Fruit fly (Drosophila melanogaster) whole organism, pupa: Measurements from ENCODE around the gene CG15422.

Experiments used
- CG10348 ChIP-seq: fragments of 200-800 bp; sonication (Bioruptor generic); IDR thresholded peaks from 2 replicates; pipeline ENCODE4 v1.3.6; 2022; ENCODE audit warnings: missing biosample characterization, missing genetic modification characterization
- CG12605 ChIP-seq: fragments of 200-800 bp; sonication (Bioruptor generic); IDR thresholded peaks from 2 replicates; pipeline ENCODE4 v1.3.6; 2022; ENCODE audit warnings: missing biosample characterization, missing genetic modification characterization
- CG13204 ChIP-seq: fragments of 200-800 bp; sonication (Bioruptor generic); optimal IDR thresholded peaks from 2 replicates; lab custom pipeline; 2018; ENCODE audit warnings: missing biosample characterization, mild to moderate bottlenecking, missing genetic modification characterization, moderate library complexity
- CG14655 ChIP-seq: fragments of 200-800 bp; sonication (Bioruptor generic); optimal IDR thresholded peaks from 3 replicates; lab custom pipeline; 2017; ENCODE audit warnings: mild to moderate bottlenecking, missing biosample characterization, missing genetic modification reagents, missing genetic modification characterization
- CG15710 ChIP-seq: fragments of 200-800 bp; sonication (Bioruptor generic); optimal IDR thresholded peaks from 2 replicates; lab custom pipeline; 2018; ENCODE audit warnings: missing biosample characterization, mild to moderate bottlenecking, missing genetic modification characterization, moderate library complexity
- CG17806 ChIP-seq: fragments of 200-800 bp; sonication (Bioruptor generic); optimal IDR thresholded peaks from 2 replicates; lab custom pipeline; 2018; ENCODE audit warnings: missing biosample characterization, mild to moderate bottlenecking, missing genetic modification characterization, moderate library complexity
- CG32121 ChIP-seq: fragments of 200-800 bp; sonication (Bioruptor generic); IDR thresholded peaks from 2 replicates; pipeline ENCODE4 v1.3.6; 2022; ENCODE audit warnings: missing biosample characterization, missing genetic modification characterization
- CG34367 ChIP-seq: fragments of 200-800 bp; sonication (Bioruptor generic); optimal IDR thresholded peaks from 2 replicates; lab custom pipeline; 2018; ENCODE audit warnings: missing biosample characterization, mild to moderate bottlenecking, missing genetic modification characterization
- CG4496 ChIP-seq: fragments of 200-800 bp; sonication (Bioruptor generic); IDR thresholded peaks from 3 replicates; pipeline ENCODE4 v1.3.6; 2022; ENCODE audit warnings: missing biosample characterization, missing genetic modification characterization
- CG8159 ChIP-seq: fragments of 200-800 bp; sonication (Bioruptor generic); optimal IDR thresholded peaks from 3 replicates; lab custom pipeline; 2018; ENCODE audit warnings: missing biosample characterization, mild to moderate bottlenecking, missing genetic modification characterization, moderate library complexity
- CG8301 ChIP-seq: fragments of 200-800 bp; sonication (Bioruptor generic); optimal IDR thresholded peaks from 2 replicates; lab custom pipeline; 2018; ENCODE audit warnings: missing biosample characterization, mild to moderate bottlenecking, missing genetic modification characterization
- CG9948 ChIP-seq: fragments of 200-800 bp; sonication (Bioruptor generic); optimal IDR thresholded peaks from 2 replicates; lab custom pipeline; 2018; ENCODE audit warnings: missing biosample characterization, mild to moderate bottlenecking, missing genetic modification characterization, moderate library complexity
- D1 ChIP-seq: fragments of 200-800 bp; sonication (Bioruptor generic); optimal IDR thresholded peaks from 2 replicates; lab custom pipeline; 2018; ENCODE audit warnings: missing biosample characterization, mild to moderate bottlenecking, missing genetic modification characterization, moderate library complexity
- EcR ChIP-seq: fragments of 200-800 bp; sonication (Bioruptor generic); optimal IDR thresholded peaks from 3 replicates; lab custom pipeline; 2019; ENCODE audit warnings: missing biosample characterization, missing genetic modification characterization, mild to moderate bottlenecking, moderate library complexity, missing genetic modification reagents
- Ets98B ChIP-seq: fragments of 200-800 bp; sonication (Bioruptor generic); IDR thresholded peaks from 2 replicates; pipeline ENCODE4 v1.3.6; 2022; ENCODE audit warnings: missing biosample characterization, missing genetic modification characterization
- Pif1A ChIP-seq: fragments of 200-800 bp; sonication (Bioruptor generic); optimal IDR thresholded peaks from 3 replicates; lab custom pipeline; 2016; ENCODE audit warnings: missing biosample characterization, missing genetic modification characterization
- Pif1B ChIP-seq: fragments of 200-800 bp; sonication (Bioruptor generic); optimal IDR thresholded peaks from 3 replicates; lab custom pipeline; 2016; ENCODE audit warnings: missing biosample characterization, missing genetic modification characterization
- Snoo ChIP-seq: fragments of 200-800 bp; sonication (Bioruptor generic); optimal IDR thresholded peaks from 3 replicates; lab custom pipeline; 2017; ENCODE audit warnings: missing biosample characterization, mild to moderate bottlenecking, missing genetic modification characterization, inconsistent platforms
- fd96Ca ChIP-seq: fragments of 200-800 bp; sonication (Bioruptor generic); IDR thresholded peaks from 3 replicates; pipeline ENCODE4 v1.3.6; 2022; ENCODE audit warnings: missing biosample characterization, missing genetic modification characterization
- gl ChIP-seq: fragments of 200-800 bp; sonication (Bioruptor generic); optimal IDR thresholded peaks from 2 replicates; lab custom pipeline; 2018; ENCODE audit warnings: missing biosample characterization, mild to moderate bottlenecking, missing genetic modification characterization
- rn ChIP-seq: fragments of 200-800 bp; sonication (Bioruptor generic); IDR thresholded peaks from 2 replicates; pipeline ENCODE4 v1.3.6; 2022; ENCODE audit warnings: missing biosample characterization, missing genetic modification characterization

Gene CG15422

dm6 chr2L:4045185-4045814 lies 40.5 kb downstream of the CG15422 start:
- TF ChIP-seq CG8159 (tag; lab: Kevin White, UChicago), result peak; percentile 73
- TF ChIP-seq rn, result peak; percentile 29; the same call in 1 of the 2 replicates
- no peak for TF ChIP-seq gl (tag; lab: Kevin White, UChicago)
- peak; percentile 58 for TF ChIP-seq CG32121 (GFP tag; lab: Robert Waterston, UW)
- TF ChIP-seq CG15710 (tag; lab: Kevin White, UChicago), result peak; percentile 78
- no peak for TF ChIP-seq EcR (GFP tag; lab: Kevin White, UChicago)
- peak; percentile 68 for TF ChIP-seq CG14655
- peak; percentile 29 for TF ChIP-seq CG13204
- peak; percentile 74 for TF ChIP-seq CG9948 (tag; lab: Kevin White, UChicago)
- peak; percentile 70 for TF ChIP-seq CG17806 (tag; lab: Kevin White, UChicago)
- peak; percentile 56 for TF ChIP-seq CG34367 (tag; lab: Kevin White, UChicago)
- TF ChIP-seq D1, result no peak
- TF ChIP-seq CG10348 (GFP tag; lab: Robert Waterston, UW), result no peak
- TF ChIP-seq CG12605 (GFP tag; lab: Robert Waterston, UW), result no peak; the same call in 1 of the 2 replicates
- TF ChIP-seq CG8301 (tag; lab: Kevin White, UChicago), result peak; percentile 64
- TF ChIP-seq Snoo (tag; lab: Kevin White, UChicago), result peak; percentile 13
- TF ChIP-seq Ets98B, result peak; percentile 58; the same call in 1 of the 2 replicates
- peak; percentile 55; the same call in 2 of the 3 replicates for TF ChIP-seq fd96Ca (GFP tag; lab: Robert Waterston, UW)
- peak; percentile 50 for TF ChIP-seq Pif1A (GFP tag; lab: Kevin White, UChicago)
- TF ChIP-seq CG4496 (GFP tag; lab: Robert Waterston, UW), result peak; percentile 78
- TF ChIP-seq Pif1B (GFP tag; lab: Kevin White, UChicago), result peak; percentile 56

dm6 chr2L:4051770-4052169 lies 47.0 kb downstream of the CG15422 start:
- TF ChIP-seq CG17806 (tag; lab: Kevin White, UChicago), result no peak
- no peak for TF ChIP-seq Pif1A (GFP tag; lab: Kevin White, UChicago)
- TF ChIP-seq EcR (GFP tag; lab: Kevin White, UChicago), result no peak
- TF ChIP-seq Ets98B, result no peak
- no peak for TF ChIP-seq gl (tag; lab: Kevin White, UChicago)
- TF ChIP-seq Snoo (tag; lab: Kevin White, UChicago), result no peak
- no peak for TF ChIP-seq CG32121 (GFP tag; lab: Robert Waterston, UW)
- no peak for TF ChIP-seq CG15710 (tag; lab: Kevin White, UChicago)

dm6 chr2L:4052346-4052745 lies 47.6 kb downstream of the CG15422 start:
- no peak for TF ChIP-seq CG13204

dm6 chr2L:4053421-4054091 lies 48.8 kb downstream of the CG15422 start:
- TF ChIP-seq CG10348 (GFP tag; lab: Robert Waterston, UW), result no peak
- no peak for TF ChIP-seq Pif1B (GFP tag; lab: Kevin White, UChicago)
- TF ChIP-seq CG9948 (tag; lab: Kevin White, UChicago), result peak; percentile 82
- peak; percentile 63; the same call in 2 of the 3 replicates for TF ChIP-seq CG4496 (GFP tag; lab: Robert Waterston, UW)
- TF ChIP-seq rn, result 0 out of 2 replicates have a peak, but pooled peaks have one; percentile 18
- peak; percentile 43 for TF ChIP-seq D1
- peak; percentile 6 for TF ChIP-seq Snoo (tag; lab: Kevin White, UChicago)
- peak; percentile 85 for TF ChIP-seq CG15710 (tag; lab: Kevin White, UChicago)
- peak; percentile 70 for TF ChIP-seq CG8301 (tag; lab: Kevin White, UChicago)
- peak; percentile 36 for TF ChIP-seq CG13204
- TF ChIP-seq CG32121 (GFP tag; lab: Robert Waterston, UW), result peak; percentile 21; the same call in 1 of the 2 replicates
- peak; percentile 67 for TF ChIP-seq CG12605 (GFP tag; lab: Robert Waterston, UW)
- TF ChIP-seq CG34367 (tag; lab: Kevin White, UChicago), result peak; percentile 66
- TF ChIP-seq CG8159 (tag; lab: Kevin White, UChicago), result peak; percentile 76
- no peak for TF ChIP-seq fd96Ca (GFP tag; lab: Robert Waterston, UW)
- peak; percentile 69 for TF ChIP-seq CG17806 (tag; lab: Kevin White, UChicago)
- TF ChIP-seq gl (tag; lab: Kevin White, UChicago), result no peak
- TF ChIP-seq Pif1A (GFP tag; lab: Kevin White, UChicago), result peak; percentile 40
- peak; percentile 69 for TF ChIP-seq CG14655
- peak; percentile 41; the same call in 1 of the 2 replicates for TF ChIP-seq Ets98B
- peak; percentile 68 for TF ChIP-seq EcR (GFP tag; lab: Kevin White, UChicago)
